Fruit fly (Drosophila melanogaster): ENCODE measurements around the gene Pgcl.

- TF ChIP-seq CG8478 (optimal IDR thresholded peaks at IDR 0.05) (no peak), CTCF (optimal IDR thresholded peaks at IDR 0.05) (no peak)
Observed at dm6 chrX:470626-471025, 33.4 kb upstream of the Pgcl start, which contains the start of gene CG32816.
